Worm (Caenorhabditis elegans): Measurements from ENCODE around the gene coq-6.
"Not testable (repeated sequence)": the region's sequence is repeated elsewhere in the genome, so short reads cannot be mapped to it uniquely, and the experiment has no call there.

- TF ChIP-seq W03F9.2, dao-5, him-1 (tag; optimal IDR thresholded peaks at IDR 0.05): not testable (repeated sequence)
Measured at ce11 chrV:9379808-9380207, 43.2 kb downstream of the coq-6 start, which contains the start of gene E02C12.11.
